Worm (Caenorhabditis elegans) whole organism, early embryonic: Measurements from ENCODE around the gene ugt-58.

Experiments used
- F13C5.2 ChIP-seq: sonication (generic microtip); optimal IDR thresholded peaks from 2 replicates; lab custom pipeline; 2017; ENCODE audit warnings: mild to moderate bottlenecking, missing genetic modification characterization, inconsistent platforms, missing compliant biosample characterization
- ama-1 ChIP-seq: fragments of 150-350 bp; optimal IDR thresholded peaks from 2 replicates; lab custom pipeline; 2014
- hmbx-1 ChIP-seq: sonication (generic microtip); optimal IDR thresholded peaks from 2 replicates; lab custom pipeline; 2016; ENCODE audit warnings: mild to moderate bottlenecking, missing genetic modification characterization, missing compliant biosample characterization
- hnd-1 ChIP-seq: sonication (generic microtip); optimal IDR thresholded peaks from 2 replicates; lab custom pipeline; 2016; ENCODE audit warnings: missing genetic modification characterization, missing compliant biosample characterization
- scrt-1 ChIP-seq: fragments of 200-800 bp; sonication (Bioruptor generic); IDR thresholded peaks from 2 replicates; pipeline ENCODE4 v1.3.6; 2022; ENCODE audit warnings: missing genetic modification characterization, missing compliant biosample characterization
- tbx-37 ChIP-seq: fragments of 200-800 bp; sonication (Bioruptor generic); conservative IDR thresholded peaks from 2 replicates; pipeline ENCODE4 v1.3.6; 2022; ENCODE audit warnings: missing genetic modification reagents, missing genetic modification characterization, missing compliant biosample characterization

ce11 chrII:9618759-9619158 lies 32.2 kb upstream of the ugt-58 start:
- TF ChIP-seq ama-1 (lab: Kevin White, UChicago) (no peak), scrt-1 (GFP tag; lab: Robert Waterston, UW) (no peak), hmbx-1 (tag; lab: Kevin White, UChicago) (no peak), hnd-1 (no peak), tbx-37 (GFP tag; lab: Robert Waterston, UW) (no peak), F13C5.2 (tag; lab: Kevin White, UChicago) (no peak)
